Fruit fly (Drosophila melanogaster) whole organism, embryonic: ENCODE data around the gene Sbds.
A peak's percentile ranks its signal among the peaks of the same experiment; 100 is the strongest.

ENCODE experiments used
- Ada2b ChIP-seq: fragments of 200-800 bp; sonication (Bioruptor generic); IDR thresholded peaks from 2 replicates; pipeline ENCODE4 v1.3.6; 2022; ENCODE audit warnings: missing biosample characterization, missing genetic modification characterization
- CG10462 ChIP-seq: fragments of 200-800 bp; sonication (Bioruptor generic); optimal IDR thresholded peaks from 2 replicates; lab custom pipeline; 2016; ENCODE audit warnings: missing biosample characterization, missing genetic modification characterization
- CG12104 ChIP-seq: fragments of 200-800 bp; sonication (Bioruptor generic); optimal IDR thresholded peaks from 3 replicates; lab custom pipeline; 2016; ENCODE audit warnings: missing biosample characterization, missing genetic modification characterization
- CG14014 ChIP-seq: fragments of 200-800 bp; sonication (Bioruptor generic); IDR thresholded peaks from 2 replicates; pipeline ENCODE4 v1.3.6; 2022; ENCODE audit warnings: missing biosample characterization, missing genetic modification characterization
- CG15011 ChIP-seq: fragments of 200-800 bp; sonication (Bioruptor generic); optimal IDR thresholded peaks from 3 replicates; lab custom pipeline; 2018; ENCODE audit warnings: missing biosample characterization, mild to moderate bottlenecking, missing genetic modification characterization
- CG15601 ChIP-seq: fragments of 200-800 bp; sonication (Bioruptor generic); optimal IDR thresholded peaks from 3 replicates; lab custom pipeline; 2019; ENCODE audit warnings: missing biosample characterization, mild to moderate bottlenecking, missing genetic modification characterization, moderate library complexity
- CG17328 ChIP-seq: fragments of 200-800 bp; sonication (Bioruptor generic); IDR thresholded peaks from 2 replicates; pipeline ENCODE4 v1.3.6; 2022; ENCODE audit warnings: missing biosample characterization, missing genetic modification characterization
- CG17359 ChIP-seq: fragments of 200-800 bp; sonication (Bioruptor generic); optimal IDR thresholded peaks from 3 replicates; lab custom pipeline; 2018; ENCODE audit warnings: missing biosample characterization, mild to moderate bottlenecking, missing genetic modification characterization, moderate library complexity
- CG17568 ChIP-seq: fragments of 200-800 bp; sonication (Bioruptor generic); optimal IDR thresholded peaks from 2 replicates; lab custom pipeline; 2018; ENCODE audit warnings: missing biosample characterization, mild to moderate bottlenecking, missing genetic modification characterization, moderate library complexity
- CG1832 ChIP-seq: fragments of 200-800 bp; sonication (Bioruptor generic); optimal IDR thresholded peaks from 2 replicates; lab custom pipeline; 2017; ENCODE audit warnings: missing biosample characterization, mild to moderate bottlenecking, missing genetic modification characterization, inconsistent platforms
- CG4424 ChIP-seq: fragments of 200-800 bp; sonication (Bioruptor generic); optimal IDR thresholded peaks from 3 replicates; lab custom pipeline; 2016; ENCODE audit warnings: missing biosample characterization, missing genetic modification characterization
- CG4617 ChIP-seq: fragments of 200-800 bp; sonication (Bioruptor generic); optimal IDR thresholded peaks from 3 replicates; lab custom pipeline; 2016; ENCODE audit warnings: missing biosample characterization, missing genetic modification characterization, borderline replicate concordance
- CG4707 ChIP-seq: fragments of 200-800 bp; sonication (Bioruptor generic); optimal IDR thresholded peaks from 2 replicates; lab custom pipeline; 2018; ENCODE audit warnings: missing biosample characterization, mild to moderate bottlenecking, missing genetic modification characterization, moderate library complexity
- CG6683 ChIP-seq: fragments of 200-800 bp; sonication (Bioruptor generic); optimal IDR thresholded peaks from 2 replicates; lab custom pipeline; 2017; ENCODE audit warnings: missing biosample characterization, mild to moderate bottlenecking, missing genetic modification characterization, missing genetic modification reagents
- CG6854 ChIP-seq: fragments of 200-800 bp; sonication (Bioruptor generic); optimal IDR thresholded peaks from 3 replicates; lab custom pipeline; 2017; ENCODE audit warnings: missing biosample characterization, mild to moderate bottlenecking, missing genetic modification characterization
- CG9215 ChIP-seq: fragments of 200-800 bp; sonication (Bioruptor generic); IDR thresholded peaks from 2 replicates; pipeline ENCODE4 v1.3.6; 2022; ENCODE audit warnings: missing biosample characterization, missing genetic modification characterization
- CG9437 ChIP-seq: fragments of 200-800 bp; sonication (Bioruptor generic); optimal IDR thresholded peaks from 2 replicates; lab custom pipeline; 2018; ENCODE audit warnings: missing biosample characterization, mild to moderate bottlenecking, missing genetic modification characterization
- Dek ChIP-seq: fragments of 200-800 bp; sonication (Bioruptor generic); optimal IDR thresholded peaks from 3 replicates; lab custom pipeline; 2019; ENCODE audit warnings: missing biosample characterization, mild to moderate bottlenecking, missing genetic modification characterization, moderate library complexity
- Drgx ChIP-seq: fragments of 200-800 bp; sonication (Bioruptor generic); IDR thresholded peaks from 2 replicates; pipeline ENCODE4 v1.3.6; 2022; ENCODE audit warnings: missing biosample characterization, missing genetic modification characterization
- Kr ChIP-seq: fragments of 200-800 bp; sonication (Bioruptor generic); optimal IDR thresholded peaks from 2 replicates; lab custom pipeline; 2017; ENCODE audit warnings: missing biosample characterization, mild to moderate bottlenecking, missing genetic modification characterization
- Lhr ChIP-seq: fragments of 200-800 bp; sonication (Bioruptor generic); optimal IDR thresholded peaks from 3 replicates; lab custom pipeline; 2017; ENCODE audit warnings: mild to moderate bottlenecking, missing biosample characterization, missing genetic modification reagents, missing genetic modification characterization
- MESR4 ChIP-seq: fragments of 200-800 bp; sonication (Bioruptor generic); optimal IDR thresholded peaks from 2 replicates; lab custom pipeline; 2018; ENCODE audit warnings: missing biosample characterization, mild to moderate bottlenecking, missing genetic modification characterization, moderate library complexity
- Meics ChIP-seq: fragments of 200-800 bp; sonication (Bioruptor generic); optimal IDR thresholded peaks from 2 replicates; lab custom pipeline; 2017; ENCODE audit warnings: missing biosample characterization, mild to moderate bottlenecking, missing genetic modification characterization
- Myb ChIP-seq: fragments of 200-800 bp; sonication (Bioruptor generic); optimal IDR thresholded peaks from 2 replicates; lab custom pipeline; 2016; ENCODE audit warnings: missing biosample characterization, missing genetic modification characterization
- Nf-YA ChIP-seq: fragments of 200-800 bp; sonication (Bioruptor generic); IDR thresholded peaks from 2 replicates; pipeline ENCODE4 v1.3.6; 2022; ENCODE audit warnings: missing biosample characterization, missing genetic modification characterization
- Nf-YB ChIP-seq: fragments of 200-800 bp; sonication (Bioruptor generic); optimal IDR thresholded peaks from 3 replicates; lab custom pipeline; 2019; ENCODE audit warnings: missing biosample characterization, mild to moderate bottlenecking, missing genetic modification characterization, moderate library complexity
- Pdp1 ChIP-seq, 2 experiments: fragments of 200-800 bp; sonication (Bioruptor generic); optimal IDR thresholded peaks; 3 replicates each; lab custom pipeline; 2016; ENCODE audit warnings: missing biosample characterization in 2 of 2, missing genetic modification characterization in 2 of 2, mild to moderate bottlenecking in 1 of 2, moderate library complexity in 1 of 2
- amos ChIP-seq: fragments of 200-800 bp; sonication (Bioruptor generic); IDR thresholded peaks from 2 replicates; pipeline ENCODE4 v1.3.6; 2022; ENCODE audit warnings: missing biosample characterization, missing genetic modification characterization; ENCODE audit not compliant: partially characterized antibody
- aop ChIP-seq: fragments of 200-800 bp; sonication (Bioruptor generic); IDR thresholded peaks from 2 replicates; pipeline ENCODE4 v1.3.6; 2022; ENCODE audit warnings: missing biosample characterization, missing genetic modification characterization
- chm ChIP-seq: fragments of 200-800 bp; sonication (Bioruptor generic); IDR thresholded peaks from 2 replicates; pipeline ENCODE4 v1.3.6; 2022; ENCODE audit warnings: missing biosample characterization, missing genetic modification characterization
- da ChIP-seq: fragments of 200-800 bp; sonication (Bioruptor generic); optimal IDR thresholded peaks from 2 replicates; lab custom pipeline; 2016; ENCODE audit warnings: missing biosample characterization, missing genetic modification characterization
- dan ChIP-seq: fragments of 200-800 bp; sonication (Bioruptor generic); IDR thresholded peaks from 2 replicates; pipeline ENCODE4 v1.3.6; 2022; ENCODE audit warnings: missing biosample characterization, missing genetic modification characterization
- dimm ChIP-seq: fragments of 200-800 bp; sonication (Bioruptor generic); IDR thresholded peaks from 2 replicates; pipeline ENCODE4 v1.3.6; 2022; ENCODE audit warnings: missing biosample characterization, missing genetic modification characterization
- dysf ChIP-seq: fragments of 200-800 bp; sonication (Bioruptor generic); IDR thresholded peaks from 3 replicates; pipeline ENCODE4 v1.3.6; 2022; ENCODE audit warnings: missing biosample characterization, missing genetic modification characterization
- emc ChIP-seq: fragments of 200-800 bp; sonication (Bioruptor generic); optimal IDR thresholded peaks from 2 replicates; lab custom pipeline; 2016; ENCODE audit warnings: missing biosample characterization, missing genetic modification characterization
- ftz-f1 ChIP-seq: fragments of 200-800 bp; sonication (Bioruptor generic); optimal IDR thresholded peaks from 2 replicates; lab custom pipeline; 2016; ENCODE audit warnings: missing biosample characterization, missing genetic modification characterization
- gfzf ChIP-seq: fragments of 200-800 bp; sonication (Bioruptor generic); optimal IDR thresholded peaks from 2 replicates; lab custom pipeline; 2016; ENCODE audit warnings: missing biosample characterization, mild to moderate bottlenecking, missing genetic modification characterization, moderate library complexity
- grn ChIP-seq: fragments of 200-800 bp; sonication (Bioruptor generic); optimal IDR thresholded peaks from 3 replicates; lab custom pipeline; 2017; ENCODE audit warnings: missing biosample characterization, missing genetic modification characterization
- klu ChIP-seq: fragments of 200-800 bp; sonication (Bioruptor generic); IDR thresholded peaks from 2 replicates; pipeline ENCODE4 v1.3.6; 2022; ENCODE audit warnings: missing biosample characterization, missing genetic modification characterization
- lov ChIP-seq, 2 experiments: fragments of 200-800 bp in 1 of 2; fragments of >200 bp in 1 of 2; sonication (Bioruptor generic) in 1 of 2; IDR thresholded peaks in 1 of 2; optimal IDR thresholded peaks in 1 of 2; 2 replicates in 1 of 2; 3 replicates in 1 of 2; pipeline versions ENCODE4 v1.3.6 to Lab custom; 2017 to 2022; ENCODE audit warnings: missing biosample characterization in 1 of 2, missing genetic modification characterization in 1 of 2
- maf-S ChIP-seq: fragments of 200-800 bp; sonication (Bioruptor generic); optimal IDR thresholded peaks from 2 replicates; lab custom pipeline; 2016; ENCODE audit warnings: missing biosample characterization, missing genetic modification characterization
- mld ChIP-seq: fragments of 200-800 bp; sonication (Bioruptor generic); IDR thresholded peaks from 3 replicates; pipeline ENCODE4 v1.3.6; 2022; ENCODE audit warnings: missing biosample characterization, missing genetic modification characterization; ENCODE audit not compliant: partially characterized antibody
- prd ChIP-seq, 3 experiments: fragments of >200 bp in 2 of 3; fragments of 200-800 bp in 1 of 3; sonication (Bioruptor generic) in 1 of 3; optimal IDR thresholded peaks in 2 of 3; IDR thresholded peaks in 1 of 3; 2 replicates in 2 of 3; 3 replicates in 1 of 3; pipeline versions ENCODE4 v1.3.6 to Lab custom; 2017 to 2022; ENCODE audit warnings: missing biosample characterization in 1 of 3, missing genetic modification characterization in 1 of 3
- ranshi ChIP-seq: fragments of 200-800 bp; sonication (Bioruptor generic); IDR thresholded peaks from 2 replicates; pipeline ENCODE4 v1.3.6; 2022; ENCODE audit warnings: missing biosample characterization, missing genetic modification characterization
- scrt ChIP-seq: fragments of 200-800 bp; sonication (Bioruptor generic); optimal IDR thresholded peaks from 2 replicates; lab custom pipeline; 2018; ENCODE audit warnings: missing biosample characterization, mild to moderate bottlenecking, missing genetic modification characterization, moderate library complexity
- sima ChIP-seq: fragments of 200-800 bp; sonication (Bioruptor generic); optimal IDR thresholded peaks from 2 replicates; lab custom pipeline; 2016; ENCODE audit warnings: missing biosample characterization, missing genetic modification characterization
- zen2 ChIP-seq: fragments of 200-800 bp; sonication (Bioruptor generic); IDR thresholded peaks from 3 replicates; pipeline ENCODE4 v1.3.6; 2022; ENCODE audit warnings: missing biosample characterization, missing genetic modification characterization; ENCODE audit not compliant: partially characterized antibody

Sbds gene

dm6 chr3L:6743346-6744165, 9.2 kb upstream of the Sbds start (continued):
- TF ChIP-seq CG15011 (GFP tag; lab: Kevin White, UChicago): no peak
- no peak for TF ChIP-seq CG6683 (GFP tag; lab: Kevin White, UChicago)
- TF ChIP-seq CG17568 (GFP tag; lab: Kevin White, UChicago): no peak
- TF ChIP-seq ranshi (GFP tag; lab: Robert Waterston, UW): no peak
- TF ChIP-seq zen2 (GFP tag; lab: Robert Waterston, UW): peak; percentile 25; the same call in 2 of the 3 replicates
- TF ChIP-seq CG4424 (GFP tag; lab: Kevin White, UChicago): no peak
- TF ChIP-seq amos (GFP tag; lab: Robert Waterston, UW): peak; percentile 44
- TF ChIP-seq prd (optimal IDR thresholded peaks at IDR 0.05; lab: Kevin White, UChicago): no peak
- TF ChIP-seq prd (GFP tag; IDR thresholded peaks at IDR 0.05; lab: Robert Waterston, UW): no peak
- TF ChIP-seq CG4617 (GFP tag; lab: Kevin White, UChicago): peak; percentile 26
- TF ChIP-seq dimm (GFP tag; lab: Robert Waterston, UW): no peak
- no peak for TF ChIP-seq lov (optimal IDR thresholded peaks at IDR 0.05; lab: Kevin White, UChicago)
- TF ChIP-seq lov (GFP tag; IDR thresholded peaks at IDR 0.05; lab: Robert Waterston, UW): 0 out of 3 replicates have a peak, but pooled peaks have one; percentile 24
- peak; percentile 56 for TF ChIP-seq Meics (GFP tag; lab: Kevin White, UChicago)
- TF ChIP-seq CG9215 (GFP tag; lab: Robert Waterston, UW): peak; percentile 44; the same call in 1 of the 2 replicates
- TF ChIP-seq CG1832 (GFP tag; lab: Kevin White, UChicago): no peak
- no peak for TF ChIP-seq gfzf (GFP tag; lab: Kevin White, UChicago)
- peak; percentile 50 for TF ChIP-seq CG9437 (GFP tag; lab: Kevin White, UChicago)
- TF ChIP-seq sima (GFP tag; lab: Kevin White, UChicago): no peak
- TF ChIP-seq Nf-YA (GFP tag; lab: Robert Waterston, UW): no peak
- no peak; the same call in 2 of the 3 replicates for TF ChIP-seq dysf
- no peak for TF ChIP-seq Ada2b
- TF ChIP-seq klu: no peak; the same call in 1 of the 2 replicates
- TF ChIP-seq CG4707 (GFP tag; lab: Kevin White, UChicago): peak; percentile 28
- peak; percentile 6; the same call in 1 of the 2 replicates for TF ChIP-seq CG14014 (GFP tag; lab: Robert Waterston, UW)
- TF ChIP-seq grn (GFP tag; lab: Kevin White, UChicago): no peak
- no peak for TF ChIP-seq CG17359 (tag; lab: Kevin White, UChicago)
- TF ChIP-seq maf-S (GFP tag; lab: Kevin White, UChicago): no peak
- no peak for TF ChIP-seq CG15601 (tag; lab: Kevin White, UChicago)
- TF ChIP-seq MESR4 (GFP tag; lab: Kevin White, UChicago): peak; percentile 100
- TF ChIP-seq Kr (GFP tag; lab: Kevin White, UChicago): no peak
- TF ChIP-seq Lhr (GFP tag; lab: Kevin White, UChicago): no peak
- TF ChIP-seq Myb (GFP tag; lab: Kevin White, UChicago): no peak
- no peak for TF ChIP-seq Nf-YB (GFP tag; lab: Kevin White, UChicago)
- no peak for TF ChIP-seq emc (GFP tag; lab: Kevin White, UChicago)
- no peak for TF ChIP-seq CG10462 (GFP tag; lab: Kevin White, UChicago)
- peak; percentile 55 for TF ChIP-seq CG12104 (GFP tag; lab: Kevin White, UChicago)
- TF ChIP-seq CG6854 (GFP tag; lab: Kevin White, UChicago): no peak
- no peak for TF ChIP-seq dan
- peak; percentile 13; the same call in 1 of the 2 replicates for TF ChIP-seq Drgx (GFP tag; lab: Robert Waterston, UW)
- TF ChIP-seq scrt (GFP tag; lab: Kevin White, UChicago): peak; percentile 25
- no peak for TF ChIP-seq CG17328
- TF ChIP-seq chm (GFP tag; lab: Robert Waterston, UW): peak; percentile 21; the same call in 1 of the 2 replicates
- peak; percentile 31; the same call in 1 of the 3 replicates for TF ChIP-seq mld (GFP tag; lab: Robert Waterston, UW)
- peak in 1 of 2 experiments; percentile 26 for TF ChIP-seq Pdp1 (GFP tag; optimal IDR thresholded peaks at IDR 0.05; lab: Kevin White, UChicago)
- TF ChIP-seq Dek: no peak
- TF ChIP-seq aop (GFP tag; lab: Robert Waterston, UW): peak; percentile 98
- peak; percentile 64 for TF ChIP-seq ftz-f1 (GFP tag; lab: Kevin White, UChicago)
- TF ChIP-seq da: peak; percentile 39
